Worm (Caenorhabditis elegans) whole organism, L4 larva: ENCODE data around the gene lias-1.

ENCODE experiments used
- Y75B8A.6 ChIP-seq: fragments of 200-800 bp; sonication (Bioruptor generic); IDR thresholded peaks from 2 replicates; pipeline ENCODE4 v1.3.6; 2022; ENCODE audit warnings: missing genetic modification reagents, missing genetic modification characterization, missing compliant biosample characterization
- ceh-28 ChIP-seq: fragments of 150-350 bp; optimal IDR thresholded peaks from 2 replicates; lab custom pipeline; 2014; ENCODE audit warnings: missing biosample characterization, missing genetic modification reagents, missing genetic modification characterization
- hlh-30 ChIP-seq: sonication (generic microtip); optimal IDR thresholded peaks from 2 replicates; lab custom pipeline; 2017; ENCODE audit warnings: antibody characterized with exemption, mild to moderate bottlenecking, missing genetic modification characterization, missing compliant biosample characterization; ENCODE audit not compliant: insufficient read depth
- mep-1 ChIP-seq: fragments of 150-350 bp; sonication (generic microtip); optimal IDR thresholded peaks from 3 replicates; lab custom pipeline; 2014; ENCODE audit warnings: missing biosample characterization, missing genetic modification characterization
- nhr-237 ChIP-seq: sonication (generic microtip); optimal IDR thresholded peaks from 2 replicates; lab custom pipeline; 2017; ENCODE audit warnings: missing biosample characterization, missing genetic modification characterization
- snpc-4 ChIP-seq: fragments of 150-350 bp; optimal IDR thresholded peaks from 2 replicates; lab custom pipeline; 2014; ENCODE audit warnings: missing biosample characterization, missing genetic modification characterization
- unc-62 ChIP-seq, 3 experiments: fragments of 150-350 bp in 1 of 3; sonication (generic microtip); optimal IDR thresholded peaks in 2 of 3; peaks in 1 of 3; 1 replicate in 1 of 3; 2 replicates in 2 of 3; lab custom pipeline; 2014 to 2017; ENCODE audit warnings: missing biosample characterization in 3 of 3, missing genetic modification characterization in 3 of 3, missing genetic modification reagents in 3 of 3, missing genotype in 1 of 3
- zag-1 ChIP-seq: fragments of 150-350 bp; optimal IDR thresholded peaks from 2 replicates; lab custom pipeline; 2014; ENCODE audit warnings: missing biosample characterization, missing genetic modification characterization
- zip-11 ChIP-seq: fragments of 200-800 bp; sonication (Bioruptor generic); IDR thresholded peaks from 2 replicates; pipeline ENCODE4 v1.3.6; 2022; ENCODE audit warnings: missing genetic modification characterization, missing compliant biosample characterization

DNA sequence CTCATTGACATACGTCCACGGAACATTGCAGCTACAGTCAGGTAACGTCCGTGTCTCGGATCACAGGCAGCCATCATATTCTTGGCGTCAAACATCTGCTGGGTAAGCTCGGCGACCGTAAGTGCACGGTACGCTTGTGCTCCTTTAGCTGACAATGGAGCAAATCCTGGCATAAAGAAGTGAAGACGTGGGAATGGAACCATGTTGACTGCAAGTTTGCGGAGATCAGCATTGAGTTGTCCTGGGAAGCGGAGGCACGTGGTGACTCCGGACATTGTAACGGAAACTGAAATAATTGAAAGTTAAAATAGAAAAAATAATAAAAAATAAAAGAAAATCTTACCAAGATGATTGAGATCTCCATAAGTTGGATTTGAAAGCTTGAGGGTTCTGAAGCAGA lies 34.6 kb upstream of the lias-1 start:
- TF ChIP-seq unc-62 (GFP tag; optimal IDR thresholded peaks at IDR 0.05 in 1 of 2; lab: Kevin White, UChicago) (no peak), unc-62 (tag; optimal IDR thresholded peaks at IDR 0.05; lab: Kevin White, UChicago) (no peak), hlh-30 (tag; lab: Kevin White, UChicago) (no peak), Y75B8A.6 (GFP tag; lab: Robert Waterston, UW) (no peak), mep-1 (tag; lab: Kevin White, UChicago) (no peak), ceh-28 (no peak), snpc-4 (no peak), zag-1 (tag; lab: Kevin White, UChicago) (no peak), nhr-237 (tag; lab: Kevin White, UChicago) (no peak), zip-11 (GFP tag; lab: Robert Waterston, UW) (no peak)
